Worm (Caenorhabditis elegans): ENCODE measurements around the gene F43B10.1.

F43B10.1 gene

ce11 chrX:16698074-16698473, 35.5 kb upstream of the F43B10.1 start:
- no peak for TF ChIP-seq nfya-1 (tag; optimal IDR thresholded peaks at IDR 0.05)
- no peak for TF ChIP-seq eyg-1 (tag; optimal IDR thresholded peaks at IDR 0.05)
- no peak for TF ChIP-seq zip-5 (tag; optimal IDR thresholded peaks at IDR 0.05)
- no peak for TF ChIP-seq hlh-13 (GFP tag; optimal IDR thresholded peaks at IDR 0.05)
- no peak for TF ChIP-seq hlh-8 (tag; optimal IDR thresholded peaks at IDR 0.05)
- no peak for TF ChIP-seq unc-42 (tag; optimal IDR thresholded peaks at IDR 0.05)
- TF ChIP-seq dve-1 (tag; optimal IDR thresholded peaks at IDR 0.05), result no peak
- TF ChIP-seq unc-55 (GFP tag; optimal IDR thresholded peaks at IDR 0.05), result no peak
- TF ChIP-seq ceh-30 (tag; optimal IDR thresholded peaks at IDR 0.05), result no peak
- no peak for TF ChIP-seq rnt-1 (tag; optimal IDR thresholded peaks at IDR 0.05)
- no peak for TF ChIP-seq ceh-18 (tag; optimal IDR thresholded peaks at IDR 0.05)
- no peak for TF ChIP-seq madf-2 (tag; optimal IDR thresholded peaks at IDR 0.05)
- no peak for TF ChIP-seq mec-3 (tag; optimal IDR thresholded peaks at IDR 0.05; ENCODE audit: borderline replicate concordance)
- no peak for TF ChIP-seq hlh-15 (tag; optimal IDR thresholded peaks at IDR 0.05)
- no peak for TF ChIP-seq unc-86 (tag; optimal IDR thresholded peaks at IDR 0.05)
- no peak for TF ChIP-seq elt-2 (tag; optimal IDR thresholded peaks at IDR 0.05)

- TF ChIP-seq gmeb-2 (tag; optimal IDR thresholded peaks at IDR 0.05) (no peak), syd-9 (tag; optimal IDR thresholded peaks at IDR 0.05) (no peak)
Observed at ce11 chrX:16696822-16697221, 34.2 kb upstream of the F43B10.1 start.

ce11 chrX:16695184-16695583, 32.6 kb upstream of the F43B10.1 start:
- TF ChIP-seq sdc-2 (tag; optimal IDR thresholded peaks at IDR 0.05) (peak; percentile 86), ets-4 (tag; optimal IDR thresholded peaks at IDR 0.05) (no peak)

ce11 chrX:16691045-16691444, 28.4 kb upstream of the F43B10.1 start, which contains the start of gene F22H10.6:
Gene F22H10.6 (minus strand): TSS chrX:16691336.
- TF ChIP-seq elt-2 (tag; optimal IDR thresholded peaks at IDR 0.05) (no peak), unc-42 (tag; optimal IDR thresholded peaks at IDR 0.05) (no peak), hlh-6 (tag; optimal IDR thresholded peaks at IDR 0.05) (no peak), ama-1 (optimal IDR thresholded peaks at IDR 0.05) (no peak), fkh-10 (GFP tag; optimal IDR thresholded peaks at IDR 0.05) (no peak), sox-4 (tag; optimal IDR thresholded peaks at IDR 0.05) (no peak), unc-55 (GFP tag; optimal IDR thresholded peaks at IDR 0.05) (no peak), pag-3 (tag; optimal IDR thresholded peaks at IDR 0.05; ENCODE audit: borderline replicate concordance) (no peak), rnt-1 (tag; optimal IDR thresholded peaks at IDR 0.05) (no peak), tbx-2 (tag; optimal IDR thresholded peaks at IDR 0.05) (no peak), unc-3 (GFP tag; conservative IDR thresholded peaks at IDR 0.05) (no peak), unc-3 (tag; optimal IDR thresholded peaks at IDR 0.05) (no peak), hlh-8 (tag; optimal IDR thresholded peaks at IDR 0.05) (no peak), dve-1 (tag; optimal IDR thresholded peaks at IDR 0.05) (no peak)

ce11 chrX:16689852-16690473, 27.3 kb upstream of the F43B10.1 start:
- TF ChIP-seq ceh-19 (GFP tag; optimal IDR thresholded peaks at IDR 0.05) (no peak), madf-2 (tag; optimal IDR thresholded peaks at IDR 0.05) (no peak), pqm-1 (tag; optimal IDR thresholded peaks at IDR 0.05) (no peak), lim-6 (tag; optimal IDR thresholded peaks at IDR 0.05) (no peak), pros-1 (tag; optimal IDR thresholded peaks at IDR 0.05) (no peak), ceh-45 (GFP tag; IDR thresholded peaks at IDR 0.05) (no peak), C38D4.7 (GFP tag; optimal IDR thresholded peaks at IDR 0.05) (no peak), hlh-13 (GFP tag; optimal IDR thresholded peaks at IDR 0.05) (no peak), ceh-34 (tag; optimal IDR thresholded peaks at IDR 0.05) (no peak), pha-2 (tag; optimal IDR thresholded peaks at IDR 0.05) (no peak), ref-2 (tag; optimal IDR thresholded peaks at IDR 0.05) (no peak)

Measured in whole organism, late embryonic.